Fruit fly (Drosophila melanogaster): ENCODE results near the gene CG14671.

The CG14671 gene

DNA sequence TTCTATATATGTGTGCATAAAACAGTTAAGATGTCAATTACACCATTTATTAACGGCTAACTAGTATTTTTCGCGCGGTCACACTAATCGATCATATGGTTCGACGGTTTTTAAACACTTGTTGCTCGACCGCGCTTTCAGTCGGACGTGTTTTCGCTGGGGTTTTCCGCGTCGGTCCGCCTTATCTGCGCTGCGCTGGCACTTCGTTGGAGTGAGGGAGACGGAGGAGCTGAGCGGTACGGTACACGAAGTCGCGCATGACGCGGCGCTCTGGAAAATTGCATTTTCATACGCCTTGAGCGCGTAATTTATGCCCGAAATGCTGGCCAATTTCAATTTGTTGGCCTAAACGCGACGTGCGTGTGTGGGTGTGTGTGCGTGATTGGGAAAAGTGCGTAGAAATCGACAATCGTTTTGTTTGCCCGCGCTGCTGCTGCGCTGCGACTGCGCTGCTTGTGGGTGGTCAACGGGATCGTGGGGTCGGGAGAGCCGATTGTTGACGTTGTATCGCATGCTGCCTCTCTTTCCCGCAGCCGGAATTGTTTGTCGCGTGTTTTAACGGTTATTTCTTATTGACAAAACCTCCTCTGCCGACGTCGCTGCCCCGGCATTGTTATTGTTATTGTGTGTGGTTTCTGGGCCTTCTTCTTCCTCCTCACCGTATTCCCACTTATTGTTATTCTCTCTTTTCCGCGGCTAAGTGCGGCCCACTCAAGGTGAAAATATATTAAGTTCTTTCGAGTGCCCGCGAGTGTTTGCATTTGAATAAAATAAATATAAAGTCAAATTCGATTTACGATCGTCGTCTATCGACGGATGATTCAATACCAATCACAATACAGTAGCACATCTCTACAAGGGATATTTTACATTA, 47.4 kb downstream of the CG14671 start, which contains the start of gene Itpr (continued):
- TF ChIP-seq Trl (optimal IDR thresholded peaks at IDR 0.05): peak; percentile 9 to 38
- no peak for TF ChIP-seq Trl (GFP tag; optimal IDR thresholded peaks at IDR 0.05)
- no peak for TF ChIP-seq tup (GFP tag; optimal IDR thresholded peaks at IDR 0.05)
- TF ChIP-seq phol (tag; optimal IDR thresholded peaks at IDR 0.05): no peak
- TF ChIP-seq Tbp (GFP tag; optimal IDR thresholded peaks at IDR 0.05): no peak
- TF ChIP-seq CG10462 (GFP tag; optimal IDR thresholded peaks at IDR 0.05): peak; percentile 3
- no peak for TF ChIP-seq ato (GFP tag; IDR thresholded peaks at IDR 0.05; ENCODE audit: partially characterized antibody)
- TF ChIP-seq her (GFP tag; optimal IDR thresholded peaks at IDR 0.05): no peak
- TF ChIP-seq CG6765 (GFP tag; optimal IDR thresholded peaks at IDR 0.05): no peak
- no peak for TF ChIP-seq HLH3B (GFP tag; IDR thresholded peaks at IDR 0.05)
- no peak for TF ChIP-seq Pdp1 (GFP tag; optimal IDR thresholded peaks at IDR 0.05)
- TF ChIP-seq Antp (GFP tag; optimal IDR thresholded peaks at IDR 0.05): no peak
- TF ChIP-seq pros (GFP tag; optimal IDR thresholded peaks at IDR 0.05): no peak
- no peak for TF ChIP-seq CG4404 (GFP tag; IDR thresholded peaks at IDR 0.05)
- peak; percentile 68 for TF ChIP-seq grau (tag; optimal IDR thresholded peaks at IDR 0.05)
- peak; percentile 59 for TF ChIP-seq CG8478 (optimal IDR thresholded peaks at IDR 0.05)
- TF ChIP-seq ATbp (GFP tag; optimal IDR thresholded peaks at IDR 0.05): no peak
- no peak; the same call in 1 of the 2 replicates for TF ChIP-seq tna (GFP tag; IDR thresholded peaks at IDR 0.05; ENCODE audit: partially characterized antibody)
- TF ChIP-seq zfh2 (GFP tag; optimal IDR thresholded peaks at IDR 0.05): no peak
- TF ChIP-seq CG13894 (tag; optimal IDR thresholded peaks at IDR 0.05): no peak
- TF ChIP-seq CG17328 (GFP tag; IDR thresholded peaks at IDR 0.05): peak; percentile 26; the same call in 1 of the 2 replicates
- no peak for TF ChIP-seq br (optimal IDR thresholded peaks at IDR 0.05)
- TF ChIP-seq Abd-B (GFP tag; optimal IDR thresholded peaks at IDR 0.05): no peak
- TF ChIP-seq Hr78 (GFP tag; optimal IDR thresholded peaks at IDR 0.05): peak in 1 of 2 experiments; percentile 75
- TF ChIP-seq NFAT (GFP tag; IDR thresholded peaks at IDR 0.05): 0 out of 2 replicates have a peak, but pooled peaks have one; percentile 3
- no peak for TF ChIP-seq CG7963 (GFP tag; IDR thresholded peaks at IDR 0.05; ENCODE audit: partially characterized antibody)
- TF ChIP-seq ab (GFP tag; optimal IDR thresholded peaks at IDR 0.05): no peak
- TF ChIP-seq sd (tag; optimal IDR thresholded peaks at IDR 0.05): peak; percentile 44
- TF ChIP-seq Six4 (GFP tag; optimal IDR thresholded peaks at IDR 0.05): no peak
- TF ChIP-seq nmo (GFP tag; optimal IDR thresholded peaks at IDR 0.05): no peak
- no peak for TF ChIP-seq sc (optimal IDR thresholded peaks at IDR 0.05)
- no peak for TF ChIP-seq sc (GFP tag; optimal IDR thresholded peaks at IDR 0.05)
- TF ChIP-seq CkIIα-i1 (GFP tag; IDR thresholded peaks at IDR 0.05): no peak
- TF ChIP-seq CHES-1-like (GFP tag; optimal IDR thresholded peaks at IDR 0.05): no peak
- TF ChIP-seq CG17359 (tag; optimal IDR thresholded peaks at IDR 0.05): no peak
- no peak for TF ChIP-seq CG4617 (GFP tag; optimal IDR thresholded peaks at IDR 0.05; ENCODE audit: borderline replicate concordance)
- no peak for TF ChIP-seq CG34224 (GFP tag; IDR thresholded peaks at IDR 0.05; ENCODE audit: partially characterized antibody)
- no peak for TF ChIP-seq Bdp1 (GFP tag; optimal IDR thresholded peaks at IDR 0.05)
- no peak for TF ChIP-seq repo (GFP tag; optimal IDR thresholded peaks at IDR 0.05)
- no peak for TF ChIP-seq psq (GFP tag; optimal IDR thresholded peaks at IDR 0.05)
- no peak for TF ChIP-seq CG18599 (GFP tag; optimal IDR thresholded peaks at IDR 0.05)
- TF ChIP-seq E2f1 (GFP tag; IDR thresholded peaks at IDR 0.05): no peak
- no peak for TF ChIP-seq CG3726 (GFP tag; IDR thresholded peaks at IDR 0.05)
- no peak for TF ChIP-seq dmrt99B (tag; optimal IDR thresholded peaks at IDR 0.05)
- no peak for TF ChIP-seq gem (tag; optimal IDR thresholded peaks at IDR 0.05)
- TF ChIP-seq Dip2 (GFP tag; IDR thresholded peaks at IDR 0.05): no peak
- peak; percentile 30 for TF ChIP-seq BEAF-32 (GFP tag; optimal IDR thresholded peaks at IDR 0.05)
- TF ChIP-seq CG6254 (GFP tag; optimal IDR thresholded peaks at IDR 0.05): no peak
- peak; percentile 37 for TF ChIP-seq Dp (GFP tag; optimal IDR thresholded peaks at IDR 0.05)
